Fruit fly (Drosophila melanogaster): ENCODE results near the gene Adss.
A peak's percentile ranks its signal among the peaks of the same experiment; 100 is the strongest.

The Adss gene

DNA sequence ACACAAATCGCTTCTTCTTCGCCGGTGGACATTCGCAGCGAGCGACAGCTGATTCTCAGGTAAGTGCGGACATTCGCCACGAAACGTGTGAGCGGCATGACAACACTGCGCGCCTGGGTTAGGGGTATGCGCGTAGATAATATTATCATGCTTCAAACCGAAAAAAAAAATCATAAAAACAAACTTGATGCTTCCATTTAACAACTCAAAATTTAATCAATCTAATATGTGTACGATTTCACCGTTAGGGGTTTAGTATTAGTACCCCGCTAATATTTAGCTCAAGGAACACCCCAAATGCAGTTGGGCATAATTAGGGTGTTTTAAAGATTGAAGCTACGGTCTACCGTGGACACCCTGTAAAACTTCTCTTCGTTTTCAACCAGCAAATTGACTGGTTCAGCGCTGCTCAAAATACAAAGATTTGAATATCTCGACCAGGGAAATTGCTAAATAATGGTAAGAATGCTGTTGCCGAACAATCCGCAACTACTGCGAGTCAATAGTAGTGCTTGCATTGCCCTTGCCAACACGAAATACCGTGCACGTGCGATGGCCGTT is 8.5 kb downstream of the Adss start, which contains the start of the genes CG17271 and RpS20 (continued):
- TF ChIP-seq Sp1 (GFP tag; optimal IDR thresholded peaks at IDR 0.05) (peak; percentile 80), ey (GFP tag; optimal IDR thresholded peaks at IDR 0.05) (peak; percentile 91), br (GFP tag; optimal IDR thresholded peaks at IDR 0.05) (peak; percentile 87), GATAd (GFP tag; optimal IDR thresholded peaks at IDR 0.05) (no peak), Hr78 (GFP tag; optimal IDR thresholded peaks at IDR 0.05) (no peak)

dm6 chr3R:20818689-20819088 is 11.7 kb downstream of the Adss start, which contains the start of gene CG17270:
Gene CG17270, minus strand, starts transcription at chr3R:20818929.
- TF ChIP-seq CG32264 (GFP tag; optimal IDR thresholded peaks at IDR 0.05) (no peak), fru (GFP tag; optimal IDR thresholded peaks at IDR 0.05) (no peak), CrebA (GFP tag; optimal IDR thresholded peaks at IDR 0.05; ENCODE audit: borderline replicate concordance) (no peak), dsf (GFP tag; optimal IDR thresholded peaks at IDR 0.05; ENCODE audit: borderline replicate concordance) (no peak), Abd-B (GFP tag; optimal IDR thresholded peaks at IDR 0.05) (no peak), Sp1 (GFP tag; optimal IDR thresholded peaks at IDR 0.05) (no peak), Rel (GFP tag; optimal IDR thresholded peaks at IDR 0.05) (no peak), Rel (tag; optimal IDR thresholded peaks at IDR 0.05) (no peak), dl (GFP tag; optimal IDR thresholded peaks at IDR 0.05; ENCODE audit: insufficient read depth in 1 of 2, partially characterized antibody in 2 of 2) (no peak), Dfd (GFP tag; optimal IDR thresholded peaks at IDR 0.05) (no peak), HLH106 (tag; optimal IDR thresholded peaks at IDR 0.05) (no peak), tai (GFP tag; optimal IDR thresholded peaks at IDR 0.05) (no peak)

dm6 chr3R:20818237-20818636 is 12.1 kb downstream of the Adss start:
- TF ChIP-seq CrebA (GFP tag; optimal IDR thresholded peaks at IDR 0.05; ENCODE audit: borderline replicate concordance) = no peak
- TF ChIP-seq Rel (GFP tag; optimal IDR thresholded peaks at IDR 0.05) = no peak
- TF ChIP-seq Rel (tag; optimal IDR thresholded peaks at IDR 0.05) = peak; percentile 45

DNA sequence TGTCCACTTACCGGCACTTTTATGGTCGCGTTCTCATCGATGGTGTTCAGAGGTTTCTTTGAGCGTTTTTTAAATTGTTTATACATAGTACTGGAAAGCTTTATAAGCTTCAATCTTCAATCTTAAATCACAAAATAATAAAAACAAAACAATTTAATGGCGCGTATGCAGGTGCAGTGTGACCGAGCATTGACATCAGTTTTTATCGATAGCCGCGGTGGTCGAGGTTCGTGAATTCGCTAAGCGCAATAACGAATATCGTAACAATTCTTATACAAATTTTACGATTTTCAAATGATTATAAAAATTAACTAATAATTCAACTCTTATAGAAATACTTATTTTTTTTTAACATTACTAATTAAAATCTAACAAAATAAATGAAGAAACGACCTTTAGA is 14.4 kb downstream of the Adss start, which contains the start of gene Fancd2:
Gene Fancd2, minus strand, starts transcription at position 183 of the 400 bp plus-strand sequence.
- TF ChIP-seq foxo (GFP tag; optimal IDR thresholded peaks at IDR 0.05) (no peak), br (GFP tag; optimal IDR thresholded peaks at IDR 0.05) (no peak), Sp1 (GFP tag; optimal IDR thresholded peaks at IDR 0.05) (no peak), N (GFP tag; optimal IDR thresholded peaks at IDR 0.05) (no peak), HLH106 (tag; optimal IDR thresholded peaks at IDR 0.05) (no peak), Myc (optimal IDR thresholded peaks at IDR 0.05) (peak; percentile 69), rgr (GFP tag; optimal IDR thresholded peaks at IDR 0.05) (no peak)

- TF ChIP-seq Dfd (GFP tag; optimal IDR thresholded peaks at IDR 0.05) = peak; percentile 98
- no peak for TF ChIP-seq br (GFP tag; optimal IDR thresholded peaks at IDR 0.05)
Observed at dm6 chr3R:20802253-20802652, 28.1 kb downstream of the Adss start.

DNA sequence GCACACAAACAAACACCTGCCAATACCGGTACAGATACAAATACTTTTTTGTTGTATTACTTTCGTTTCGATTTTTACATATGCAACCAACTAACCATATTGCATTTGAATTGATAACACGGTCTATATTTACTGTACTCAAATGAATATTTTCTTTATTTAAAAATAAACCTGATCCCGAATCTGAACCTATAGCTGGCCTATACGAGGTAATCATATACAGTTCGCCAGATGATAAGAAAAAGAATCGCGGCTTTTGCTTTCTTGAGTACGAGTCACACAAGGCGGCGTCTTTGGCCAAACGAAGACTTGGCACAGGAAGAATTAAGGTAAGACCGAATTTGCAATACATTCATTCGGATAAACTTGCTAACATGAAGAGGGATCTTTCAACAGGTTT is 33.4 kb downstream of the Adss start:
- TF ChIP-seq Abd-B (GFP tag; optimal IDR thresholded peaks at IDR 0.05) = no peak
- TF ChIP-seq Sp1 (GFP tag; optimal IDR thresholded peaks at IDR 0.05) = no peak
- TF ChIP-seq jim (GFP tag; optimal IDR thresholded peaks at IDR 0.05) = no peak
- no peak for TF ChIP-seq Dif (GFP tag; optimal IDR thresholded peaks at IDR 0.05; ENCODE audit: partially characterized antibody)
- no peak for TF ChIP-seq GATAd (GFP tag; optimal IDR thresholded peaks at IDR 0.05)
- TF ChIP-seq Hr83 (GFP tag; optimal IDR thresholded peaks at IDR 0.05; ENCODE audit: poor library complexity, severe bottlenecking) = no peak
- TF ChIP-seq psq (GFP tag; optimal IDR thresholded peaks at IDR 0.05) = no peak
- TF ChIP-seq OdsH (GFP tag; optimal IDR thresholded peaks at IDR 0.05) = no peak
- no peak for TF ChIP-seq lola (GFP tag; optimal IDR thresholded peaks at IDR 0.05)
- no peak for TF ChIP-seq foxo (GFP tag; optimal IDR thresholded peaks at IDR 0.05)
- TF ChIP-seq fru (GFP tag; optimal IDR thresholded peaks at IDR 0.05) = no peak
- no peak for TF ChIP-seq usp (GFP tag; optimal IDR thresholded peaks at IDR 0.05)
- TF ChIP-seq Jra (GFP tag; optimal IDR thresholded peaks at IDR 0.05) = no peak
- no peak for TF ChIP-seq CrebA (GFP tag; optimal IDR thresholded peaks at IDR 0.05; ENCODE audit: borderline replicate concordance)
- no peak for TF ChIP-seq dmrt93B (GFP tag; optimal IDR thresholded peaks at IDR 0.05)
- no peak for TF ChIP-seq pan (optimal IDR thresholded peaks at IDR 0.05)
- no peak for TF ChIP-seq CG32264 (GFP tag; optimal IDR thresholded peaks at IDR 0.05)
- no peak for TF ChIP-seq dl (GFP tag; optimal IDR thresholded peaks at IDR 0.05; ENCODE audit: insufficient read depth in 1 of 2, partially characterized antibody in 2 of 2)
- no peak for TF ChIP-seq br (GFP tag; optimal IDR thresholded peaks at IDR 0.05)

Data from whole organism, wandering third instar larva.